Worm (Caenorhabditis elegans) whole organism, late embryonic: ENCODE measurements around the gene pph-6.
A peak's percentile ranks its signal among the peaks of the same experiment; 100 is the strongest.

Experiments
- C08G9.2 ChIP-seq: sonication (generic microtip); optimal IDR thresholded peaks from 2 replicates; lab custom pipeline; 2016; ENCODE audit warnings: mild to moderate bottlenecking, missing genetic modification characterization, moderate library complexity, missing compliant biosample characterization
- T23F11.4 ChIP-seq: fragments of 200-800 bp; sonication (Bioruptor generic); optimal IDR thresholded peaks from 2 replicates; lab custom pipeline; 2018; ENCODE audit warnings: mild to moderate bottlenecking, missing genetic modification characterization, missing compliant biosample characterization
- ceh-14 ChIP-seq: sonication (generic microtip); optimal IDR thresholded peaks from 2 replicates; lab custom pipeline; 2016; ENCODE audit warnings: missing genotype, missing genetic modification characterization, missing compliant biosample characterization
- ceh-18 ChIP-seq: sonication (generic microtip); optimal IDR thresholded peaks from 2 replicates; lab custom pipeline; 2016; ENCODE audit warnings: missing genetic modification characterization, missing compliant biosample characterization
- ceh-2 ChIP-seq: sonication (generic microtip); optimal IDR thresholded peaks from 2 replicates; lab custom pipeline; 2016; ENCODE audit warnings: missing genotype, missing genetic modification characterization, missing compliant biosample characterization
- ceh-24 ChIP-seq: sonication (generic microtip); optimal IDR thresholded peaks from 2 replicates; lab custom pipeline; 2016; ENCODE audit warnings: mild to moderate bottlenecking, missing genetic modification characterization, missing compliant biosample characterization
- ceh-30 ChIP-seq: fragments of 150-350 bp; optimal IDR thresholded peaks from 2 replicates; lab custom pipeline; 2014; ENCODE audit warnings: missing biosample characterization, missing genetic modification characterization
- ceh-31 ChIP-seq: sonication (generic microtip); optimal IDR thresholded peaks from 2 replicates; lab custom pipeline; 2016; ENCODE audit warnings: missing genetic modification characterization, missing compliant biosample characterization
- ceh-34 ChIP-seq: sonication (generic microtip); optimal IDR thresholded peaks from 2 replicates; lab custom pipeline; 2016; ENCODE audit warnings: mild to moderate bottlenecking, missing genetic modification characterization, missing compliant biosample characterization
- ceh-45 ChIP-seq: fragments of 200-800 bp; sonication (Bioruptor generic); IDR thresholded peaks from 2 replicates; pipeline ENCODE4 v1.3.6; 2022; ENCODE audit warnings: missing genetic modification reagents, missing genetic modification characterization, missing compliant biosample characterization
- ceh-48 ChIP-seq: sonication (generic microtip); optimal IDR thresholded peaks from 2 replicates; lab custom pipeline; 2016; ENCODE audit warnings: missing genetic modification characterization, inconsistent platforms, missing compliant biosample characterization
- ceh-6 ChIP-seq: fragments of 200-800 bp; sonication (Bioruptor generic); optimal IDR thresholded peaks from 2 replicates; lab custom pipeline; 2018; ENCODE audit warnings: mild to moderate bottlenecking, missing genetic modification characterization, missing compliant biosample characterization
- dve-1 ChIP-seq: sonication (generic microtip); optimal IDR thresholded peaks from 2 replicates; lab custom pipeline; 2017; ENCODE audit warnings: antibody characterized with exemption, mild to moderate bottlenecking, missing genetic modification characterization, missing compliant biosample characterization
- elt-2 ChIP-seq: sonication (generic microtip); optimal IDR thresholded peaks from 2 replicates; lab custom pipeline; 2016; ENCODE audit warnings: missing genetic modification reagents, missing genetic modification characterization, missing compliant biosample characterization
- ets-4 ChIP-seq: sonication (generic microtip); optimal IDR thresholded peaks from 2 replicates; lab custom pipeline; 2016; ENCODE audit warnings: missing genetic modification characterization, missing compliant biosample characterization
- eyg-1 ChIP-seq: sonication (generic microtip); optimal IDR thresholded peaks from 2 replicates; lab custom pipeline; 2016; ENCODE audit warnings: missing genotype, missing genetic modification characterization, missing compliant biosample characterization
- gmeb-2 ChIP-seq: sonication (generic microtip); optimal IDR thresholded peaks from 2 replicates; lab custom pipeline; 2016; ENCODE audit warnings: missing genetic modification characterization, inconsistent platforms, missing compliant biosample characterization
- hlh-15 ChIP-seq: sonication (generic microtip); optimal IDR thresholded peaks from 2 replicates; lab custom pipeline; 2016; ENCODE audit warnings: missing genetic modification characterization, missing compliant biosample characterization
- hlh-30 ChIP-seq: sonication (generic microtip); optimal IDR thresholded peaks from 2 replicates; lab custom pipeline; 2017; ENCODE audit warnings: antibody characterized with exemption, missing genetic modification characterization, missing compliant biosample characterization; ENCODE audit not compliant: insufficient read depth
- lim-6 ChIP-seq: sonication (generic microtip); optimal IDR thresholded peaks from 2 replicates; lab custom pipeline; 2016; ENCODE audit warnings: missing genetic modification characterization, missing compliant biosample characterization
- lin-11 ChIP-seq: fragments of 200-800 bp; sonication (Bioruptor generic); optimal IDR thresholded peaks from 2 replicates; lab custom pipeline; 2018; ENCODE audit warnings: mild to moderate bottlenecking, missing genetic modification characterization, missing compliant biosample characterization
- madf-2 ChIP-seq: sonication (generic microtip); optimal IDR thresholded peaks from 2 replicates; lab custom pipeline; 2017; ENCODE audit warnings: missing genetic modification characterization, missing compliant biosample characterization
- nfya-1 ChIP-seq: sonication (generic microtip); optimal IDR thresholded peaks from 2 replicates; lab custom pipeline; 2017; ENCODE audit warnings: missing genetic modification characterization, mild to moderate bottlenecking, missing compliant biosample characterization, antibody characterized with exemption, moderate library complexity
- nhr-11 ChIP-seq: fragments of 150-350 bp; optimal IDR thresholded peaks from 2 replicates; lab custom pipeline; 2014; ENCODE audit warnings: missing biosample characterization, missing genetic modification characterization
- npax-4 ChIP-seq: sonication (generic microtip); optimal IDR thresholded peaks from 2 replicates; lab custom pipeline; 2016; ENCODE audit warnings: missing genetic modification characterization, missing compliant biosample characterization
- odd-2 ChIP-seq: sonication (generic microtip); optimal IDR thresholded peaks from 2 replicates; lab custom pipeline; 2017; ENCODE audit warnings: antibody characterized with exemption, mild to moderate bottlenecking, missing genetic modification characterization, missing compliant biosample characterization
- pag-3 ChIP-seq: sonication (generic microtip); optimal IDR thresholded peaks from 2 replicates; lab custom pipeline; 2016; ENCODE audit warnings: missing compliant biosample characterization, missing genetic modification characterization, borderline replicate concordance
- pax-1 ChIP-seq: fragments of 150-350 bp; optimal IDR thresholded peaks from 2 replicates; lab custom pipeline; 2014; ENCODE audit warnings: missing biosample characterization, missing genetic modification characterization
- pha-2 ChIP-seq: sonication (generic microtip); optimal IDR thresholded peaks from 2 replicates; lab custom pipeline; 2017; ENCODE audit warnings: mild to moderate bottlenecking, missing genetic modification characterization, missing compliant biosample characterization
- pqm-1 ChIP-seq: sonication (generic microtip); optimal IDR thresholded peaks from 2 replicates; lab custom pipeline; 2016; ENCODE audit warnings: missing genetic modification characterization, missing compliant biosample characterization
- rnt-1 ChIP-seq: sonication (generic microtip); optimal IDR thresholded peaks from 2 replicates; lab custom pipeline; 2016; ENCODE audit warnings: missing genetic modification characterization, missing compliant biosample characterization
- sox-4 ChIP-seq: sonication (generic microtip); optimal IDR thresholded peaks from 2 replicates; lab custom pipeline; 2017; ENCODE audit warnings: mild to moderate bottlenecking, missing genetic modification characterization, inconsistent platforms, missing compliant biosample characterization
- syd-9 ChIP-seq: sonication (generic microtip); optimal IDR thresholded peaks from 2 replicates; lab custom pipeline; 2016; ENCODE audit warnings: mild to moderate bottlenecking, missing genetic modification characterization, moderate library complexity, missing compliant biosample characterization
- tbx-2 ChIP-seq: sonication (generic microtip); optimal IDR thresholded peaks from 2 replicates; lab custom pipeline; 2016; ENCODE audit warnings: missing genetic modification characterization, missing compliant biosample characterization
- ttx-3 ChIP-seq: sonication (generic microtip); optimal IDR thresholded peaks from 2 replicates; lab custom pipeline; 2016; ENCODE audit warnings: missing genetic modification reagents, missing genetic modification characterization, missing compliant biosample characterization
- unc-3 ChIP-seq, 2 experiments: fragments of 200-800 bp in 1 of 2; sonication (Bioruptor generic) in 1 of 2; sonication (generic microtip) in 1 of 2; conservative IDR thresholded peaks in 1 of 2; optimal IDR thresholded peaks in 1 of 2; 2 replicates each; pipeline versions ENCODE4 v1.3.6 to Lab custom; 2016 to 2022; ENCODE audit warnings: missing compliant biosample characterization in 2 of 2, missing genetic modification characterization in 2 of 2, missing genetic modification reagents in 1 of 2
- unc-42 ChIP-seq: sonication (generic microtip); optimal IDR thresholded peaks from 2 replicates; lab custom pipeline; 2016; ENCODE audit warnings: missing genotype, missing genetic modification characterization, missing compliant biosample characterization
- unc-55 ChIP-seq: sonication (generic microtip); optimal IDR thresholded peaks from 2 replicates; lab custom pipeline; 2017; ENCODE audit warnings: missing biosample characterization, missing genetic modification reagents, missing genetic modification characterization
- unc-86 ChIP-seq: sonication (generic microtip); optimal IDR thresholded peaks from 2 replicates; lab custom pipeline; 2016; ENCODE audit warnings: missing genetic modification characterization, missing compliant biosample characterization
- zip-5 ChIP-seq: sonication (generic microtip); optimal IDR thresholded peaks from 2 replicates; lab custom pipeline; 2016; ENCODE audit warnings: missing genetic modification characterization, missing compliant biosample characterization
- ztf-16 ChIP-seq: sonication (generic microtip); optimal IDR thresholded peaks from 2 replicates; lab custom pipeline; 2017; ENCODE audit warnings: missing genetic modification characterization, missing compliant biosample characterization

pph-6 gene

DNA sequence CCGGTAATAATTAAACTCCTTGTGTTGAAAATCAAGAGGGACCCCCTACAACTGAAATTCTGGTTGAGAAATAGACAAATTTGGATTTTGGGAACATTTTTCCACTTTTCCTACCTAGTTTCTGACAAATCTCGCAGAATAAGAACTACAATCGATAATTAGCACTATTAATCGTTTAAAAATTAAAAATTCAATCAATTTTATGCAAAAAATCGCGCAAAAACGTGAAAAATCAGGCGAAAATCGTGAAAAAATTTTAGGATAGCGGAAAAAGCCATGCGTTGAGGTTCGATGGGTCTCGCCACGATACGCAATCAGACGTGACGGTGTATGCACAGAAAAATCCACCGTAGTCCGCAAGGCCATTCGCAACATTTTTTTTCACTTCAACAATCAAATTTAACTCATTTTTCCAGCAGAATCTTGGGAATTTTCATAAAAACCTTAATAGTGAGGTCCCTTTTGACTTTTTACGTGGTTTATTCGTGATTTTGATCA is 43.6 kb downstream of the pph-6 start, which contains the start of gene lias-1:
Gene lias-1, minus strand, starts transcription at position 51 of the 498 bp plus-strand sequence.
- TF ChIP-seq unc-42 (tag; lab: Kevin White, UChicago) (peak; percentile 65), ceh-34 (tag; lab: Kevin White, UChicago) (peak; percentile 42), ceh-18 (tag; lab: Kevin White, UChicago) (peak; percentile 67), C08G9.2 (no peak), rnt-1 (tag; lab: Kevin White, UChicago) (peak; percentile 3), ceh-2 (tag; lab: Kevin White, UChicago) (peak; percentile 44), unc-55 (GFP tag; lab: Kevin White, UChicago) (peak; percentile 54), eyg-1 (no peak), unc-86 (tag; lab: Kevin White, UChicago) (peak; percentile 19), ztf-16 (tag; lab: Kevin White, UChicago) (peak; percentile 52), pqm-1 (tag; lab: Kevin White, UChicago) (peak; percentile 21), nfya-1 (tag; lab: Kevin White, UChicago) (peak; percentile 86), ttx-3 (tag; lab: Kevin White, UChicago) (peak; percentile 13), ceh-24 (tag; lab: Kevin White, UChicago) (peak; percentile 38), sox-4 (tag; lab: Kevin White, UChicago) (no peak), zip-5 (tag; lab: Kevin White, UChicago) (no peak), dve-1 (tag; lab: Kevin White, UChicago) (peak; percentile 15), ceh-14 (tag; lab: Kevin White, UChicago) (peak; percentile 32), ceh-30 (tag; lab: Kevin White, UChicago) (peak; percentile 54), npax-4 (tag; lab: Kevin White, UChicago) (no peak), ceh-48 (tag; lab: Kevin White, UChicago) (peak; percentile 5), hlh-15 (tag; lab: Kevin White, UChicago) (no peak), nhr-11 (no peak), tbx-2 (tag; lab: Kevin White, UChicago) (peak; percentile 75), hlh-30 (peak; percentile 48), ceh-31 (tag; lab: Kevin White, UChicago) (peak; percentile 60), unc-3 (GFP tag; conservative IDR thresholded peaks at IDR 0.05; lab: Robert Waterston, UW) (0 out of 2 replicates have a peak, but pooled peaks have one; percentile 10), unc-3 (tag; optimal IDR thresholded peaks at IDR 0.05; lab: Kevin White, UChicago) (no peak), pag-3 (tag; lab: Kevin White, UChicago) (no peak), madf-2 (tag; lab: Kevin White, UChicago) (peak; percentile 35), T23F11.4 (GFP tag; lab: Kevin White, UChicago) (no peak), syd-9 (no peak), pax-1 (tag; lab: Kevin White, UChicago) (peak; percentile 67)

ce11 chrIII:3509908-3510307 is 48.4 kb downstream of the pph-6 start, which contains the start of the genes M01F1.4 and mrpl-35:
TSS of gene M01F1.4 (minus strand) at chrIII:3510033.
TSS of gene mrpl-35 (plus strand) at chrIII:3510237.
- TF ChIP-seq unc-42 (tag; lab: Kevin White, UChicago): peak; percentile 35
- no peak for TF ChIP-seq lin-11
- TF ChIP-seq ceh-6: no peak
- no peak for TF ChIP-seq gmeb-2 (tag; lab: Kevin White, UChicago)
- TF ChIP-seq madf-2 (tag; lab: Kevin White, UChicago): no peak
- TF ChIP-seq ceh-34 (tag; lab: Kevin White, UChicago): no peak

ce11 chrIII:3511808-3512207 is 50.3 kb downstream of the pph-6 start:
- TF ChIP-seq zip-5 (tag; lab: Kevin White, UChicago) (no peak), ceh-34 (tag; lab: Kevin White, UChicago) (no peak), tbx-2 (tag; lab: Kevin White, UChicago) (no peak), odd-2 (tag; lab: Kevin White, UChicago) (no peak), elt-2 (tag; lab: Kevin White, UChicago) (no peak), lin-11 (no peak), ets-4 (tag; lab: Kevin White, UChicago) (no peak), pha-2 (no peak), unc-3 (GFP tag; conservative IDR thresholded peaks at IDR 0.05; lab: Robert Waterston, UW) (no peak), unc-3 (tag; optimal IDR thresholded peaks at IDR 0.05; lab: Kevin White, UChicago) (no peak), ceh-45 (GFP tag; lab: Robert Waterston, UW) (no peak), pax-1 (tag; lab: Kevin White, UChicago) (no peak), ceh-30 (tag; lab: Kevin White, UChicago) (no peak), unc-55 (GFP tag; lab: Kevin White, UChicago) (no peak), lim-6 (no peak), dve-1 (tag; lab: Kevin White, UChicago) (no peak), pqm-1 (tag; lab: Kevin White, UChicago) (no peak), T23F11.4 (GFP tag; lab: Kevin White, UChicago) (no peak), rnt-1 (tag; lab: Kevin White, UChicago) (no peak), nfya-1 (tag; lab: Kevin White, UChicago) (no peak)
- TF ChIP-seq, all 69 proteins: peak for 0
